Fruit fly (Drosophila melanogaster): Measurements from ENCODE around the gene RhoL.

DNA sequence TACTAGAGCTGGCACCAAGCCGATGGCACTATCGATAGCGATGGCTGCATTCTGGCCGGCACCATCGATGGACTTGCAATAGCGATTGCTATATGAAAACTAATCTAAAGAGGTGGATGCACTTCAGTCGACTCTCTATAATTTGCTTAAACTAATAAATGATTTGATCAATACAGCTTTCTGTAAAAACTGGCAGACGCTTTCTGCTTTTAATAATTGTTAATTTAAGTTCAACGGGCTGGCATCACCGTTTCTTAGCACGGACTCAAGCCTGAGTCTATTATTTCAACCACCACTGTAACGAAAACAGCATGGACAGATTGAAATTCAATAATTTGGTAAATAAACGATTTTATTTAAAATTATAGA lies 10.7 kb upstream of the RhoL start, which contains the start of the genes Ras85D and Rlb1:
- TF ChIP-seq CG1620 (GFP tag; optimal IDR thresholded peaks at IDR 0.05) (peak; percentile 94), toe (GFP tag; optimal IDR thresholded peaks at IDR 0.05) (peak; percentile 97), cnc (optimal IDR thresholded peaks at IDR 0.05) (no peak), CG14711 (tag; optimal IDR thresholded peaks at IDR 0.05) (peak; percentile 69)
